Fruit fly (Drosophila melanogaster): ENCODE results near the gene CG12020.

The CG12020 gene

dm6 chr3L:1835064-1835463, 38.0 kb downstream of the CG12020 start, which contains the start of gene Cpr62Bb:
Gene Cpr62Bb, minus strand, starts transcription at chr3L:1835164.
- TF ChIP-seq tj (GFP tag; optimal IDR thresholded peaks at IDR 0.05) (no peak), Mnt (GFP tag; optimal IDR thresholded peaks at IDR 0.05) (no peak), CG7045 (GFP tag; optimal IDR thresholded peaks at IDR 0.05) (no peak), kay (GFP tag; ENCODE audit: borderline replicate concordance) (no peak)

dm6 chr3L:1841984-1842383, 44.9 kb downstream of the CG12020 start, which contains the start of gene Cpr62Bc:
Gene Cpr62Bc, minus strand, starts transcription at chr3L:1842084.
- TF ChIP-seq CG5204 (GFP tag; optimal IDR thresholded peaks at IDR 0.05) (no peak), CG14711 (tag; optimal IDR thresholded peaks at IDR 0.05) (no peak), CG7101 (tag; optimal IDR thresholded peaks at IDR 0.05) (no peak), Crg-1 (GFP tag; optimal IDR thresholded peaks at IDR 0.05) (no peak), CG12768 (GFP tag; optimal IDR thresholded peaks at IDR 0.05) (no peak), Mnt (GFP tag; optimal IDR thresholded peaks at IDR 0.05) (no peak), CG33017 (tag; optimal IDR thresholded peaks at IDR 0.05) (no peak)

- TF ChIP-seq toe (GFP tag; optimal IDR thresholded peaks at IDR 0.05) (no peak), CG11617 (GFP tag; optimal IDR thresholded peaks at IDR 0.05) (no peak), Crg-1 (GFP tag; optimal IDR thresholded peaks at IDR 0.05) (no peak), cic (GFP tag; optimal IDR thresholded peaks at IDR 0.05) (no peak)
Measured at dm6 chr3L:1844600-1844999, 47.5 kb downstream of the CG12020 start.
